Fruit fly (Drosophila melanogaster) whole organism, embryonic: ENCODE data around the gene CG5510.

Experiments
- Abd-B ChIP-seq: fragments of 200-800 bp; sonication (Bioruptor generic); optimal IDR thresholded peaks from 2 replicates; lab custom pipeline; 2018; ENCODE audit warnings: missing biosample characterization, mild to moderate bottlenecking, missing genetic modification characterization, moderate library complexity
- Aef1 ChIP-seq: fragments of 200-800 bp; sonication (Bioruptor generic); IDR thresholded peaks from 3 replicates; pipeline ENCODE4 v1.3.6; 2022; ENCODE audit warnings: missing biosample characterization, missing genetic modification characterization
- Atf-2 ChIP-seq: fragments of 200-800 bp; sonication (Bioruptor generic); optimal IDR thresholded peaks from 2 replicates; lab custom pipeline; 2016; ENCODE audit warnings: missing biosample characterization, missing genetic modification characterization
- CG10321 ChIP-seq: fragments of 200-800 bp; sonication (Bioruptor generic); IDR thresholded peaks from 2 replicates; pipeline ENCODE4 v1.3.6; 2022; ENCODE audit warnings: missing biosample characterization, missing genetic modification characterization
- CG10565 ChIP-seq: fragments of 200-800 bp; sonication (Bioruptor generic); optimal IDR thresholded peaks from 3 replicates; lab custom pipeline; 2016; ENCODE audit warnings: missing biosample characterization, mild to moderate bottlenecking, missing genetic modification characterization
- CG11093 ChIP-seq: fragments of 200-800 bp; sonication (Bioruptor generic); IDR thresholded peaks from 3 replicates; pipeline ENCODE4 v1.3.6; 2022; ENCODE audit warnings: missing biosample characterization, missing genetic modification characterization
- CG11504 ChIP-seq: fragments of 200-800 bp; sonication (Bioruptor generic); optimal IDR thresholded peaks from 3 replicates; lab custom pipeline; 2019; ENCODE audit warnings: missing biosample characterization, mild to moderate bottlenecking, missing genetic modification characterization, moderate library complexity
- CG17186 ChIP-seq: fragments of 200-800 bp; sonication (Bioruptor generic); optimal IDR thresholded peaks from 3 replicates; lab custom pipeline; 2017; ENCODE audit warnings: missing biosample characterization, missing genetic modification reagents, missing genetic modification characterization
- CG17612 ChIP-seq: fragments of 200-800 bp; sonication (Bioruptor generic); IDR thresholded peaks from 2 replicates; pipeline ENCODE4 v1.3.6; 2022; ENCODE audit warnings: missing biosample characterization, missing genetic modification characterization
- CG1792 ChIP-seq: fragments of 200-800 bp; sonication (Bioruptor generic); optimal IDR thresholded peaks from 2 replicates; lab custom pipeline; 2016; ENCODE audit warnings: missing biosample characterization, missing genetic modification characterization
- CG2199 ChIP-seq: fragments of 200-800 bp; sonication (Bioruptor generic); IDR thresholded peaks from 3 replicates; pipeline ENCODE4 v1.3.6; 2022; ENCODE audit warnings: missing biosample characterization, missing genetic modification characterization
- CG31224 ChIP-seq: fragments of 200-800 bp; sonication (Bioruptor generic); IDR thresholded peaks from 2 replicates; pipeline ENCODE4 v1.3.6; 2022; ENCODE audit warnings: missing biosample characterization, missing genetic modification characterization
- CG3847 ChIP-seq: fragments of 200-800 bp; sonication (Bioruptor generic); IDR thresholded peaks from 2 replicates; pipeline ENCODE4 v1.3.6; 2022; ENCODE audit warnings: missing biosample characterization, missing genetic modification characterization
- CG4854 ChIP-seq: fragments of 200-800 bp; sonication (Bioruptor generic); optimal IDR thresholded peaks from 2 replicates; lab custom pipeline; 2016; ENCODE audit warnings: missing biosample characterization, missing genetic modification characterization, inconsistent platforms
- CG6765 ChIP-seq: fragments of 200-800 bp; sonication (Bioruptor generic); optimal IDR thresholded peaks from 3 replicates; lab custom pipeline; 2017; ENCODE audit warnings: missing biosample characterization, mild to moderate bottlenecking, missing genetic modification characterization
- CG6854 ChIP-seq: fragments of 200-800 bp; sonication (Bioruptor generic); optimal IDR thresholded peaks from 3 replicates; lab custom pipeline; 2017; ENCODE audit warnings: missing biosample characterization, mild to moderate bottlenecking, missing genetic modification characterization
- CG7745 ChIP-seq: fragments of 200-800 bp; sonication (Bioruptor generic); optimal IDR thresholded peaks from 2 replicates; lab custom pipeline; 2018; ENCODE audit warnings: missing biosample characterization, mild to moderate bottlenecking, missing genetic modification characterization, moderate library complexity
- CG8944 ChIP-seq: fragments of 200-800 bp; sonication (Bioruptor generic); optimal IDR thresholded peaks from 3 replicates; lab custom pipeline; 2016; ENCODE audit warnings: missing biosample characterization, missing genetic modification characterization
- CG9797 ChIP-seq: fragments of 200-800 bp; sonication (Bioruptor generic); optimal IDR thresholded peaks from 3 replicates; lab custom pipeline; 2018; ENCODE audit warnings: missing biosample characterization, mild to moderate bottlenecking, missing genetic modification characterization
- Chrac-16 ChIP-seq: fragments of 200-800 bp; sonication (Bioruptor generic); optimal IDR thresholded peaks from 3 replicates; lab custom pipeline; 2016; ENCODE audit warnings: missing biosample characterization, missing genetic modification characterization
- Dll ChIP-seq: fragments of 200-800 bp; sonication (Bioruptor generic); IDR thresholded peaks from 4 replicates; pipeline ENCODE4 v1.3.6; 2022; ENCODE audit warnings: missing biosample characterization, missing genetic modification characterization; ENCODE audit not compliant: partially characterized antibody
- E2f2 ChIP-seq: fragments of 200-800 bp; sonication (Bioruptor generic); IDR thresholded peaks from 2 replicates; pipeline ENCODE4 v1.3.6; 2022; ENCODE audit warnings: missing biosample characterization, missing genetic modification characterization
- Fer3 ChIP-seq: fragments of 200-800 bp; sonication (Bioruptor generic); optimal IDR thresholded peaks from 2 replicates; lab custom pipeline; 2018; ENCODE audit warnings: missing biosample characterization, mild to moderate bottlenecking, missing genetic modification characterization, moderate library complexity
- Hmr ChIP-seq: fragments of 200-800 bp; sonication (Bioruptor generic); optimal IDR thresholded peaks from 3 replicates; lab custom pipeline; 2017; ENCODE audit warnings: mild to moderate bottlenecking, missing biosample characterization, missing genetic modification reagents, missing genetic modification characterization
- Lhr ChIP-seq: fragments of 200-800 bp; sonication (Bioruptor generic); optimal IDR thresholded peaks from 3 replicates; lab custom pipeline; 2017; ENCODE audit warnings: mild to moderate bottlenecking, missing biosample characterization, missing genetic modification reagents, missing genetic modification characterization
- MBD-R2 ChIP-seq: fragments of 200-800 bp; sonication (Bioruptor generic); IDR thresholded peaks from 2 replicates; pipeline ENCODE4 v1.3.6; 2022; ENCODE audit warnings: missing biosample characterization, missing genetic modification characterization
- Max ChIP-seq: fragments of 200-800 bp; sonication (Bioruptor generic); optimal IDR thresholded peaks from 2 replicates; lab custom pipeline; 2016; ENCODE audit warnings: missing biosample characterization, mild to moderate bottlenecking, missing genetic modification characterization
- Mes4 ChIP-seq: fragments of 200-800 bp; sonication (Bioruptor generic); optimal IDR thresholded peaks from 2 replicates; lab custom pipeline; 2016; ENCODE audit warnings: missing biosample characterization, missing genetic modification characterization
- NfI ChIP-seq: fragments of 200-800 bp; sonication (Bioruptor generic); optimal IDR thresholded peaks from 3 replicates; lab custom pipeline; 2018; ENCODE audit warnings: missing biosample characterization, mild to moderate bottlenecking, missing genetic modification characterization, moderate library complexity
- Oaz ChIP-seq: fragments of 200-800 bp; sonication (Bioruptor generic); IDR thresholded peaks from 2 replicates; pipeline ENCODE4 v1.3.6; 2022; ENCODE audit warnings: missing biosample characterization, missing genetic modification characterization
- Pdp1 ChIP-seq, 2 experiments: fragments of 200-800 bp; sonication (Bioruptor generic); optimal IDR thresholded peaks; 3 replicates each; lab custom pipeline; 2016; ENCODE audit warnings: missing biosample characterization in 2 of 2, missing genetic modification characterization in 2 of 2, mild to moderate bottlenecking in 1 of 2, moderate library complexity in 1 of 2
- Xrp1 ChIP-seq: fragments of 200-800 bp; sonication (Bioruptor generic); IDR thresholded peaks from 2 replicates; pipeline ENCODE4 v1.3.6; 2022; ENCODE audit warnings: missing biosample characterization, missing genetic modification characterization
- caup ChIP-seq: fragments of 200-800 bp; sonication (Bioruptor generic); optimal IDR thresholded peaks from 3 replicates; lab custom pipeline; 2017; ENCODE audit warnings: missing biosample characterization, mild to moderate bottlenecking, missing genetic modification characterization, moderate library complexity; ENCODE audit not compliant: severe bottlenecking
- eyg ChIP-seq: fragments of 200-800 bp; sonication (Bioruptor generic); optimal IDR thresholded peaks from 3 replicates; lab custom pipeline; 2016; ENCODE audit warnings: missing biosample characterization, missing genetic modification characterization
- fd102C ChIP-seq: fragments of 200-800 bp; sonication (Bioruptor generic); optimal IDR thresholded peaks from 2 replicates; lab custom pipeline; 2018; ENCODE audit warnings: missing biosample characterization, mild to moderate bottlenecking, missing genetic modification characterization, moderate library complexity
- fd3F ChIP-seq: fragments of 200-800 bp; sonication (Bioruptor generic); optimal IDR thresholded peaks from 2 replicates; lab custom pipeline; 2018; ENCODE audit warnings: missing biosample characterization, mild to moderate bottlenecking, missing genetic modification characterization, moderate library complexity
- fru ChIP-seq: fragments of >200 bp; optimal IDR thresholded peaks from 2 replicates; lab custom pipeline; 2017
- grau ChIP-seq: fragments of 200-800 bp; optimal IDR thresholded peaks from 3 replicates; lab custom pipeline; 2019; ENCODE audit warnings: missing biosample characterization, mild to moderate bottlenecking, missing genetic modification characterization, moderate library complexity
- grn ChIP-seq: fragments of 200-800 bp; sonication (Bioruptor generic); optimal IDR thresholded peaks from 3 replicates; lab custom pipeline; 2017; ENCODE audit warnings: missing biosample characterization, missing genetic modification characterization
- gro ChIP-seq: fragments of 200-800 bp; sonication (Bioruptor generic); optimal IDR thresholded peaks from 2 replicates; lab custom pipeline; 2016; ENCODE audit warnings: missing biosample characterization, missing genetic modification characterization
- gsb-n ChIP-seq: fragments of 200-800 bp; sonication (Bioruptor generic); optimal IDR thresholded peaks from 3 replicates; lab custom pipeline; 2018; ENCODE audit warnings: missing biosample characterization, mild to moderate bottlenecking, missing genetic modification characterization
- ken ChIP-seq: fragments of 200-800 bp; sonication (Bioruptor generic); IDR thresholded peaks from 3 replicates; pipeline ENCODE4 v1.3.6; 2022; ENCODE audit warnings: missing biosample characterization, missing genetic modification characterization
- maf-S ChIP-seq: fragments of 200-800 bp; sonication (Bioruptor generic); optimal IDR thresholded peaks from 2 replicates; lab custom pipeline; 2016; ENCODE audit warnings: missing biosample characterization, missing genetic modification characterization
- otp ChIP-seq: fragments of 200-800 bp; sonication (Bioruptor generic); IDR thresholded peaks from 3 replicates; pipeline ENCODE4, ENCODE4 v1.3.6; 2022; ENCODE audit warnings: missing biosample characterization, missing genetic modification characterization
- salm ChIP-seq: fragments of 200-800 bp; sonication (Bioruptor generic); optimal IDR thresholded peaks from 2 replicates; lab custom pipeline; 2018; ENCODE audit warnings: missing biosample characterization, mild to moderate bottlenecking, missing genetic modification characterization
- slbo ChIP-seq: fragments of 200-800 bp; sonication (Bioruptor generic); IDR thresholded peaks from 2 replicates; pipeline ENCODE4 v1.3.6; 2022; ENCODE audit warnings: missing biosample characterization, missing genetic modification characterization
- slp2 ChIP-seq: fragments of 200-800 bp; sonication (Bioruptor generic); optimal IDR thresholded peaks from 2 replicates; lab custom pipeline; 2016; ENCODE audit warnings: missing biosample characterization, missing genetic modification characterization
- sob ChIP-seq: fragments of 200-800 bp; sonication (Bioruptor generic); IDR thresholded peaks from 2 replicates; pipeline ENCODE4 v1.3.6; 2022; ENCODE audit warnings: missing biosample characterization, missing genetic modification characterization
- stwl ChIP-seq: fragments of 200-800 bp; sonication (Bioruptor generic); optimal IDR thresholded peaks from 3 replicates; lab custom pipeline; 2018; ENCODE audit warnings: missing biosample characterization, mild to moderate bottlenecking, missing genetic modification characterization, moderate library complexity
- tll ChIP-seq, 2 experiments: fragments of 200-800 bp in 1 of 2; fragments of >200 bp in 1 of 2; sonication (Bioruptor generic) in 1 of 2; optimal IDR thresholded peaks; 2 replicates each; lab custom pipeline; 2017 to 2019; ENCODE audit warnings: missing biosample characterization in 2 of 2, missing genetic modification characterization in 2 of 2, mild to moderate bottlenecking in 1 of 2, moderate library complexity in 1 of 2
- twi ChIP-seq: fragments of 200-800 bp; optimal IDR thresholded peaks from 2 replicates; lab custom pipeline; 2019; ENCODE audit warnings: missing biosample characterization, mild to moderate bottlenecking, missing genetic modification characterization, moderate library complexity

CG5510 gene

DNA sequence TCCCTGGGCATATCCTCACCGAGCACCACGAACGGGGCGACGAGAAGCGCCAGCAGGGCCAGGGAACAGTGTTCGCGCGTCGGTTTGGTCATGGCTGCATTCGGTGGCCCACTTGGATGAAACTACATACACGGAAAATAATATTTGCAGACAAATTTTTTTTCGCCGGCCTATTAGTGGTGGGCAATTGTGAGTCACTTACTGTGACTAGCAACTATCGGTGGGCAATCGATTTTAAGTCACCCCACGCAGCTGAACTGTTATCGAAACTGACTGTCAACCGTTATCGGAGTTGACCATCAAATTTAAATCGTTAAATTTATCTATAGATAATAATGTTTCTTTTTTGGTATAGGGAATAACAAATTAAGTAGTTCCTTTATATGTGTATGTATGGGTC lies at the start of gene CG5510 (continued):
- TF ChIP-seq fd102C (GFP tag; lab: Kevin White, UChicago): no peak
- peak; percentile 53 for TF ChIP-seq grau (tag; lab: Kevin White, UChicago)
- peak; percentile 8 for TF ChIP-seq Fer3 (tag; lab: Kevin White, UChicago)
- TF ChIP-seq Pdp1 (GFP tag; optimal IDR thresholded peaks at IDR 0.05; lab: Kevin White, UChicago): peak; percentile 58 to 61
- TF ChIP-seq fd3F (GFP tag; lab: Kevin White, UChicago): peak; percentile 1
- peak; percentile 80 for TF ChIP-seq CG17186
- no peak for TF ChIP-seq fru (lab: Kevin White, UChicago)
- TF ChIP-seq eyg (GFP tag; lab: Kevin White, UChicago): peak; percentile 39
- TF ChIP-seq CG11093 (GFP tag; lab: Robert Waterston, UW): no peak
- peak; percentile 51 for TF ChIP-seq Lhr (GFP tag; lab: Kevin White, UChicago)
- TF ChIP-seq Abd-B (GFP tag; lab: Kevin White, UChicago): no peak
- no peak for TF ChIP-seq Oaz (GFP tag; lab: Robert Waterston, UW)
- peak; percentile 16 for TF ChIP-seq maf-S (GFP tag; lab: Kevin White, UChicago)
- peak; percentile 54 for TF ChIP-seq Max (GFP tag; lab: Kevin White, UChicago)
- TF ChIP-seq CG10321 (GFP tag; lab: Robert Waterston, UW): no peak
- TF ChIP-seq Aef1 (GFP tag; lab: Robert Waterston, UW): peak; percentile 57; the same call in 2 of the 3 replicates
- TF ChIP-seq CG7745 (tag; lab: Kevin White, UChicago): no peak
- no peak for TF ChIP-seq CG11504 (tag; lab: Kevin White, UChicago)
- TF ChIP-seq otp (GFP tag; lab: Robert Waterston, UW): no peak
- peak; percentile 95 for TF ChIP-seq E2f2 (GFP tag; lab: Robert Waterston, UW)
- no peak; the same call in 1 of the 2 replicates for TF ChIP-seq Xrp1 (GFP tag; lab: Robert Waterston, UW)
- TF ChIP-seq Hmr (GFP tag; lab: Kevin White, UChicago): peak; percentile 62
- TF ChIP-seq gsb-n (tag; lab: Kevin White, UChicago): peak; percentile 13
- peak; percentile 86 for TF ChIP-seq gro (GFP tag; lab: Kevin White, UChicago)
- no peak for TF ChIP-seq CG17612
- TF ChIP-seq MBD-R2 (GFP tag; lab: Robert Waterston, UW): peak; percentile 98
- no peak for TF ChIP-seq tll (GFP tag; optimal IDR thresholded peaks at IDR 0.05; lab: Kevin White, UChicago)
- peak; percentile 79; the same call in 2 of the 3 replicates for TF ChIP-seq ken (GFP tag; lab: Robert Waterston, UW)
- peak; percentile 62 for TF ChIP-seq CG8944 (GFP tag; lab: Kevin White, UChicago)
- peak; percentile 54 for TF ChIP-seq CG3847 (GFP tag; lab: Robert Waterston, UW)
- peak; percentile 52 for TF ChIP-seq CG1792
- TF ChIP-seq Dll (GFP tag; lab: Robert Waterston, UW): peak; percentile 97
- no peak for TF ChIP-seq salm (tag; lab: Kevin White, UChicago)
- peak; percentile 58 for TF ChIP-seq sob
- TF ChIP-seq slp2 (GFP tag; lab: Kevin White, UChicago): no peak
- TF ChIP-seq Atf-2: no peak
- no peak for TF ChIP-seq CG6854 (GFP tag; lab: Kevin White, UChicago)
- TF ChIP-seq CG10565 (GFP tag; lab: Kevin White, UChicago): no peak
- TF ChIP-seq stwl (tag; lab: Kevin White, UChicago): peak; percentile 89
- peak; percentile 57 for TF ChIP-seq CG9797 (GFP tag; lab: Kevin White, UChicago)
- TF ChIP-seq Mes4 (GFP tag; lab: Kevin White, UChicago): no peak
- TF ChIP-seq NfI (GFP tag; lab: Kevin White, UChicago): peak; percentile 27
- TF ChIP-seq CG31224 (GFP tag; lab: Robert Waterston, UW): peak; percentile 26; the same call in 1 of the 2 replicates
- TF ChIP-seq twi (tag; lab: Kevin White, UChicago): no peak
- peak; percentile 68 for TF ChIP-seq caup
- no peak for TF ChIP-seq CG2199 (GFP tag; lab: Robert Waterston, UW)
- no peak for TF ChIP-seq CG6765 (GFP tag; lab: Kevin White, UChicago)
- TF ChIP-seq grn (GFP tag; lab: Kevin White, UChicago): no peak
- peak; percentile 78 for TF ChIP-seq slbo
- peak; percentile 40 for TF ChIP-seq CG4854 (GFP tag; lab: Kevin White, UChicago)
- TF ChIP-seq Chrac-16: peak; percentile 38
